Worm (Caenorhabditis elegans) whole organism, L4/young adult: ENCODE measurements around the gene unc-10.

Experiments
- W03F9.2 ChIP-seq: fragments of 150-350 bp; optimal IDR thresholded peaks from 2 replicates; lab custom pipeline; 2014; ENCODE audit warnings: missing biosample characterization, missing genetic modification characterization
- dao-5 ChIP-seq: sonication (generic microtip); optimal IDR thresholded peaks from 2 replicates; lab custom pipeline; 2016; ENCODE audit warnings: missing genotype, missing genetic modification characterization, moderate library complexity, missing compliant biosample characterization
- him-1 ChIP-seq: sonication (generic microtip); optimal IDR thresholded peaks from 2 replicates; lab custom pipeline; 2016; ENCODE audit warnings: missing genotype, missing genetic modification reagents, missing genetic modification characterization, missing compliant biosample characterization

The unc-10 gene

DNA sequence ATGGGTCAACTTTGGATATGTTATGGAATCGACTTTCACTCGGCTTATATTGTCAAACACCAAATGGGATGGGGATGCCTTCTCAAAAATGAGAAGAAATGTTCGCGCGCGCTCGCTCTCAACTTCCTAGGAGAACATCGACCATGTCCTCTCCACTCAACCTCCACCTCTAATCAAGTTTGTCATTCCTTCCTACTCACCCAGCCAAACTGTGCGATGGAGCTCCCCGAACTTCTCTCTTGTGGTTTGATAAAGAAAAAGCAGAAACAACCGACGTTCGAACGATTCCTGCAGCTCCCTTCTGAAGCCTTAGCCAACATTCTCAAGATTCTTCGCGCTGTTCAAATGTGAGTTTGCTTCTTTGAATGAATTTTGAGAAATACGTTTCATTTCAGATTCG lies 33.1 kb upstream of the unc-10 start:
- TF ChIP-seq W03F9.2 (tag; lab: Kevin White, UChicago): no peak
- no peak for TF ChIP-seq him-1 (tag; lab: Kevin White, UChicago)
- TF ChIP-seq dao-5 (tag; lab: Kevin White, UChicago): no peak

ce11 chrX:7311870-7312269 lies 31.7 kb upstream of the unc-10 start:
- no peak for TF ChIP-seq dao-5 (tag; lab: Kevin White, UChicago)
- TF ChIP-seq W03F9.2 (tag; lab: Kevin White, UChicago): no peak
- TF ChIP-seq him-1 (tag; lab: Kevin White, UChicago): no peak

DNA sequence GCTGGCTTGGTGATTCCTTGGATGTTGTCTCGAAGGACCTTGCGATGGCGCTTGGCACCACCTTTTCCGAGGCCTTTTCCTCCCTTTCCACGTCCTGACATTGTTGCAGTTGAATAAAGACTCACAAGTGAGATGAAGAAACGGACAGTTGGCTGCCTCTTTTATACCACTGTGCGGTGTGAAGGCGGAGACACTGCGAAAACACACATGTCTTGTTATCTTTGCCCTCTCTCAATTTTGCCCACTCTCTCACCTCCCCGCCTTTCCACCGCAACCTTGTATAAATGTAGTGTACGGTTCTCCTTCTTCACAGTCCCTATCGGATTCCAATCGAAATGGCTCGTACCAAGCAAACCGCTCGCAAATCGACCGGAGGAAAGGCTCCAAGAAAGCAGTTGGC lies 29.7 kb upstream of the unc-10 start, which contains the start of the genes his-38 and his-40:
his-38 (minus strand) TSS at position 101 of the 400 bp plus-strand sequence.
his-40 (plus strand) TSS at position 336 of the 400 bp plus-strand sequence.
- TF ChIP-seq W03F9.2 (tag; lab: Kevin White, UChicago): no peak

DNA sequence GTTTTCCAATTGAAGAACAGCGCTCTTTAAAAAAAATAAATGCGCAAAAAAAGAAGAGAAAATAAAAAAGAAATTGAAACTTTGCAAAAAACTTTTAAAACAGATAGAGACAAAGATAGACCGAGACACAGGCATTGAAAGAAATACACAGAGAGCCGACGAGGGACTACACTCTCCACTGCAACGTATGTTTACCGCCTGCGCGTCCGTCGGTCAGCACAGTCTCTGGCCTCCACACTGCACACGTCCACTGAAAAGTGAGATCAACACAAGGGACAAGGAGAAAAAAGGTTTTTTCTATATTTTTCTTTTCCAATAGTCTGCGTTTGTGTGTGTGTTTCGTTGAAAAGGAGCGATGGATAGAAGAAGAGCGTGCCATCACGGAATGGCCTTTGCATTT lies 26.3 kb upstream of the unc-10 start:
- TF ChIP-seq him-1 (tag; lab: Kevin White, UChicago) (no peak), dao-5 (tag; lab: Kevin White, UChicago) (no peak), W03F9.2 (tag; lab: Kevin White, UChicago) (no peak)

DNA sequence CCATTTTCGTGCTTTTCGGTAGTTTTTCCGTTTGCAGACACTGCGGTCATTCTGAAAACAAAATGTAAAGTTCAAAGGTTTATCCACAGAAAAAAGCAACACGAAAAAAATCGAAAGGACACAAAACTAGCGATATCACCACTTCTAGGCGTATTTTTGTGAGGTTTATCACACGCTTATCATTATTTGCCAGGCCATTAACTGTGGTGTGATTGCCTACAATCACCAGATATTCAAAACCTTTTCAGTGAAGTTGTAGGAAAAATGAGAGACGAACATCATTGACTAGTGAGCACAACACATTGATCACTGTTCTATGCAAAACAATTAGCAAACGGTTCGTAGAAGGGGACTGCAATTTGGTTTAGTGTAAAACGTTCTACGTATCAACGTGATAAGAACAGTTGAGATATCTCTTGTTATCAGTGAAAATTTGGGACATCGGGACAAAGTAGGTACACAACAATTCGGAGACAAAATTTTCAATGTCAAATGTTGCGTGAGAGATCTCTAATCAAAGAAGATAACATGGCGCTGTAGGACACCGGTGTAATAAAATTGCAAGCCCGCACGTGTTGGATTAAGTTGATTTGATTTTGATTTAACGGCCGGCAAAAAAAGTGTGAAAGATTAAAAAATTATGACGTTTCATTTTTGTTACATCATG lies 25.5 kb upstream of the unc-10 start, which contains the start of gene sur-5:
sur-5 (minus strand) TSS at position 51 of the 667 bp plus-strand sequence.
- TF ChIP-seq W03F9.2 (tag; lab: Kevin White, UChicago) (no peak), him-1 (tag; lab: Kevin White, UChicago) (no peak), dao-5 (tag; lab: Kevin White, UChicago) (no peak)

- TF ChIP-seq W03F9.2 (tag; lab: Kevin White, UChicago): no peak
- TF ChIP-seq dao-5 (tag; lab: Kevin White, UChicago): no peak
- no peak for TF ChIP-seq him-1 (tag; lab: Kevin White, UChicago)
These were observed 23.0 kb upstream of the unc-10 start for ce11 chrX:7303115-7303514.

ce11 chrX:7298652-7299051 lies 18.5 kb upstream of the unc-10 start, which contains the start of gene K03A1.4:
TSS of gene K03A1.4 (minus strand) at chrX:7298752.
- no peak for TF ChIP-seq W03F9.2 (tag; lab: Kevin White, UChicago)
- TF ChIP-seq him-1 (tag; lab: Kevin White, UChicago): no peak
- no peak for TF ChIP-seq dao-5 (tag; lab: Kevin White, UChicago)

DNA sequence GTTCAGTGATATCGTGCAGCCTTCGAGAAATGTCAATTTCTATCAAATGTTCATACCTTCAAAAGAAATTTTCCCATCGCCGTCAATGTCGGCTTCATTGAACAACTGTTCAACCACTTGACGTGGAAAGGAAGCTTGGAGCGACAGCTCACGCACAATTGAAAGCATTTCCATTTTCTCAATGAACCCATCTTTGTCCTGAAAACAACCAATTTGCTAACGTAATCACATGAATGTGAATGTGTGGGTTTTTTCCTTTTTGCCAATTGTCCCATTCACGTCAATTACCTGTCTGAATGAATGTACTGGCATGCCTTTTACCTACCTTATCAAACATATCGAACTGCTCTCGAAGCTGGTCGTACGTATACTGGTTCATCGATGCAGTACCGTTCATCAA lies 16.2 kb upstream of the unc-10 start:
- TF ChIP-seq him-1 (tag; lab: Kevin White, UChicago) (no peak), W03F9.2 (tag; lab: Kevin White, UChicago) (no peak), dao-5 (tag; lab: Kevin White, UChicago) (no peak)

- TF ChIP-seq dao-5 (tag; lab: Kevin White, UChicago) (no peak), him-1 (tag; lab: Kevin White, UChicago) (no peak), W03F9.2 (tag; lab: Kevin White, UChicago) (no peak)
These were observed 11.7 kb upstream of the unc-10 start, which contains the start of gene lron-7 for ce11 chrX:7291810-7292209. TSS of gene lron-7 (plus strand) at chrX:7292132.

- TF ChIP-seq dao-5 (tag; lab: Kevin White, UChicago) (no peak), him-1 (tag; lab: Kevin White, UChicago) (no peak)
These were observed 10.9 kb upstream of the unc-10 start for ce11 chrX:7290859-7291628.

ce11 chrX:7289565-7289964 lies 9.4 kb upstream of the unc-10 start:
- TF ChIP-seq dao-5 (tag; lab: Kevin White, UChicago): no peak
- no peak for TF ChIP-seq W03F9.2 (tag; lab: Kevin White, UChicago)
- no peak for TF ChIP-seq him-1 (tag; lab: Kevin White, UChicago)

- TF ChIP-seq dao-5 (tag; lab: Kevin White, UChicago) (no peak), him-1 (tag; lab: Kevin White, UChicago) (peak; percentile 86), W03F9.2 (tag; lab: Kevin White, UChicago) (no peak)
These were observed 4.6 kb upstream of the unc-10 start for ce11 chrX:7284724-7285184.

DNA sequence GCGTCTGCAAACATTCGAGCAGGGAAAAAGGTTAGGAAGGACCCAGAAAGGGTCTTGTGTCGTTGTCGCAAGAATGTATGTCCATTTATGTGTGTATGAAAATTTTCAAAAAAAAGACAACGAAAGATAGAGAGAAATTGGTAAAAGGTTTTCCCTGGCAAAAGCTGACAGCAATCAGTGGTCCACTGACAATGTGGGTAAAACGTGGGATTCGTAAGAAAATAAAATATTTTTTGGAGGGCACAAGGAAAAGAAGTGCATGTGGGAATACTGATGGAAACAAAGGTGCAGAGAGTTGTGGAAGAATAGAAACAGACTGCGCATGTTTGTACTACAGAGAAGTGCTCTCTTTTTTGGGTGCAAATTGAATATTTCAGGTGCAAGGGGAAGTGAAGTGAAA lies 3.0 kb upstream of the unc-10 start:
- no peak for TF ChIP-seq him-1 (tag; lab: Kevin White, UChicago)
